Worm (Caenorhabditis elegans): ENCODE measurements around the gene F43C11.2.

- TF ChIP-seq Y56A3A.18 (GFP tag; IDR thresholded peaks at IDR 0.05): no peak
- no peak for TF ChIP-seq lsy-27 (tag; optimal IDR thresholded peaks at IDR 0.05; ENCODE audit: borderline replicate concordance, insufficient read depth)
- no peak for TF ChIP-seq Y53F4B.3 (GFP tag; IDR thresholded peaks at IDR 0.05)
- no peak for TF ChIP-seq ekl-4 (GFP tag; IDR thresholded peaks at IDR 0.05)
These were observed 18.4 kb upstream of the F43C11.2 start for ce11 chrII:2336177-2336576.

Data from whole organism, young adult.